3 worm cellular contexts compared by ENCODE assay signal in genomic region chrV:7446965-7447364, ce11.
TF ChIP-seq lines count a peak whose summit lies in the region.

Gene F25E5.5 (plus strand): TSS chrV:7447265.

TF ChIP-seq in whole organism, L1 larva, 84 proteins besides CTCF, POLR2A, EP300 and RAD21:
- peak; percentile 17 for TF ChIP-seq blmp-1 (tag; optimal IDR thresholded peaks at IDR 0.05; lab: Kevin White, UChicago)
- no peak for TF ChIP-seq lsy-2 (tag; optimal IDR thresholded peaks at IDR 0.05; lab: Kevin White, UChicago)

TF ChIP-seq in whole organism, L4 larva, 104 proteins besides CTCF, POLR2A, EP300 and RAD21:
- TF ChIP-seq skn-1 (tag; optimal IDR thresholded peaks at IDR 0.05; lab: Kevin White, UChicago) = no peak
- TF ChIP-seq cey-2 (tag; optimal IDR thresholded peaks at IDR 0.05; lab: Kevin White, UChicago; ENCODE audit: borderline replicate concordance, insufficient read depth) = no peak
- TF ChIP-seq dmd-9 (GFP tag; IDR thresholded peaks at IDR 0.05; lab: Robert Waterston, UW) = no peak
- TF ChIP-seq nhr-10 (tag; optimal IDR thresholded peaks at IDR 0.05; lab: Kevin White, UChicago) = no peak
- no peak for TF ChIP-seq Y48G9A.11 (GFP tag; IDR thresholded peaks at IDR 0.05; lab: Robert Waterston, UW)
- TF ChIP-seq aly-2 (tag; optimal IDR thresholded peaks at IDR 0.05; lab: Kevin White, UChicago) = no peak
- no peak for TF ChIP-seq hmg-1.1 (GFP tag; IDR thresholded peaks at IDR 0.05; lab: Robert Waterston, UW)
- TF ChIP-seq pha-4 (GFP tag; IDR thresholded peaks at IDR 0.05; lab: Robert Waterston, UW) = no peak
- no peak for TF ChIP-seq pha-4 (tag; optimal IDR thresholded peaks at IDR 0.05; lab: Kevin White, UChicago)
- TF ChIP-seq hlh-30 (tag; optimal IDR thresholded peaks at IDR 0.05; lab: Kevin White, UChicago; ENCODE audit: insufficient read depth) = peak; percentile 14
- no peak for TF ChIP-seq nhr-48 (tag; optimal IDR thresholded peaks at IDR 0.05; lab: Kevin White, UChicago)
- TF ChIP-seq ztf-11 (tag; optimal IDR thresholded peaks at IDR 0.05; lab: Kevin White, UChicago) = no peak
- no peak for TF ChIP-seq R02D3.7 (tag; optimal IDR thresholded peaks at IDR 0.05; lab: Kevin White, UChicago)
- peak; percentile 44 for TF ChIP-seq nhr-28 (tag; optimal IDR thresholded peaks at IDR 0.05; lab: Kevin White, UChicago)

TF ChIP-seq in whole organism, young adult, 124 proteins besides CTCF, POLR2A, EP300 and RAD21:
- TF ChIP-seq cebp-1 (GFP tag; IDR thresholded peaks at IDR 0.05; lab: Robert Waterston, UW) (no peak), cebp-1 (tag; optimal IDR thresholded peaks at IDR 0.05; lab: Kevin White, UChicago) (peak; percentile 4), ztf-6 (GFP tag; IDR thresholded peaks at IDR 0.05; lab: Robert Waterston, UW) (no peak)
